Fruit fly (Drosophila melanogaster): ENCODE results near the gene Acph-1.

The Acph-1 gene

dm6 chr3R:29990681-29991080, 2.5 kb downstream of the Acph-1 start:
- no peak for TF ChIP-seq usp (GFP tag; optimal IDR thresholded peaks at IDR 0.05)
- TF ChIP-seq CG8478 (optimal IDR thresholded peaks at IDR 0.05): no peak
- no peak for TF ChIP-seq EcR (GFP tag; optimal IDR thresholded peaks at IDR 0.05)
- no peak for TF ChIP-seq Dll (optimal IDR thresholded peaks at IDR 0.05)
- no peak for TF ChIP-seq pan (optimal IDR thresholded peaks at IDR 0.05)
- TF ChIP-seq psq (optimal IDR thresholded peaks at IDR 0.05): no peak

DNA sequence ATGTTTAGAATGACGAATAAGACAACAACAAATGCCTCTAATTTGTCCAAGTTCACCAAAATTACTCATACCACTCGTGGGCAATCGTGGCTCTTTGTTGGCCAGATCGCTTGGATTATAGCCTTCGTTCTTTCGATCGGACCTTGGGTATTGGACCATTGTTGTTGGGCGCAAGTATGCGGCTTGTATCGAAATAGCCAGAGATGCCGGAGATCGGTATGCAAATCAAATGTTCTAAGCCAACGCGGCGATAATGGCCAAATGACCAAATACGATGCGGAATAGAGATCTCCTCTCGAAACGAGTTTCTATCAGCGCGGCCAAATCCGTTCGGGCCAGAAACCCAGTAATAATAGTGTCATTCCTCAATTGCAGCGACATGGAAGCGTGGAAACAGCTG, 8.0 kb downstream of the Acph-1 start:
- TF ChIP-seq usp (GFP tag; optimal IDR thresholded peaks at IDR 0.05) (no peak), pan (optimal IDR thresholded peaks at IDR 0.05) (no peak), CG8478 (optimal IDR thresholded peaks at IDR 0.05) (no peak), Dll (optimal IDR thresholded peaks at IDR 0.05) (no peak), psq (optimal IDR thresholded peaks at IDR 0.05) (no peak)

dm6 chr3R:29983886-29984285, 9.3 kb downstream of the Acph-1 start:
- TF ChIP-seq Dll (optimal IDR thresholded peaks at IDR 0.05) (no peak), usp (GFP tag; optimal IDR thresholded peaks at IDR 0.05) (no peak), pan (optimal IDR thresholded peaks at IDR 0.05) (no peak)

DNA sequence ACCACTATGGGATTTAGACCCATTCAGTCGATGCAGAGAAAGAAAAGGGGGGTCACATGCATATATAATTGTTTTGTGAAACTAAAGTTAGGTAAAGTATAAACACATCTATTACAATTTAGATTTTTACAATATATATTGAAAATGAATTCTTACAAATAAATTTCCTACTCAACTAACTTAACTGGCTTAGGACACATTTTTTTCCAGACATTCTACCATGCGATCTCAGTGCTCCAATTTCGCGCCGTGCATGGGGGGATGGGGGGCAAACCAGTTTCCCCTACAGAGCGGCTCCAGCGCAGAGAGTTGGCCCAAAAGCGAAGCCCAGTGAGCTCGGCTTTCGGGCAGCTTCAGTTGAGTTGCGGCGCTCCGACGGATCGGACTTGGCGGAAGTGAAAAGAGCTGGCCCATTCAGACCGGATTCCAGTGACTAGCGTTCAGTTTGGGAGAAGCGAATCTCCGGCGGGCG, 10.1 kb downstream of the Acph-1 start, which contains the start of gene CG7896:
Gene CG7896, plus strand, starts transcription at position 354 of the 472 bp plus-strand sequence.
- no peak for TF ChIP-seq Dll (optimal IDR thresholded peaks at IDR 0.05)
- TF ChIP-seq CG8478 (optimal IDR thresholded peaks at IDR 0.05): no peak
- TF ChIP-seq pan (optimal IDR thresholded peaks at IDR 0.05): no peak
- no peak for TF ChIP-seq usp (GFP tag; optimal IDR thresholded peaks at IDR 0.05)
- TF ChIP-seq psq (optimal IDR thresholded peaks at IDR 0.05): no peak

- no peak for TF ChIP-seq CG8478 (optimal IDR thresholded peaks at IDR 0.05)
- TF ChIP-seq pan (optimal IDR thresholded peaks at IDR 0.05): no peak
- TF ChIP-seq usp (GFP tag; optimal IDR thresholded peaks at IDR 0.05): no peak
- TF ChIP-seq Dll (optimal IDR thresholded peaks at IDR 0.05): no peak
- TF ChIP-seq psq (optimal IDR thresholded peaks at IDR 0.05): no peak
- no peak for TF ChIP-seq EcR (GFP tag; optimal IDR thresholded peaks at IDR 0.05)
Measured at dm6 chr3R:29982027-29982426, 11.2 kb downstream of the Acph-1 start.

- no peak for TF ChIP-seq pan (optimal IDR thresholded peaks at IDR 0.05)
- TF ChIP-seq Dll (optimal IDR thresholded peaks at IDR 0.05): no peak
- no peak for TF ChIP-seq psq (optimal IDR thresholded peaks at IDR 0.05)
- TF ChIP-seq EcR (GFP tag; optimal IDR thresholded peaks at IDR 0.05): no peak
- TF ChIP-seq usp (GFP tag; optimal IDR thresholded peaks at IDR 0.05): no peak
- no peak for TF ChIP-seq CG8478 (optimal IDR thresholded peaks at IDR 0.05)
Measured at dm6 chr3R:29981479-29981878, 11.7 kb downstream of the Acph-1 start.

DNA sequence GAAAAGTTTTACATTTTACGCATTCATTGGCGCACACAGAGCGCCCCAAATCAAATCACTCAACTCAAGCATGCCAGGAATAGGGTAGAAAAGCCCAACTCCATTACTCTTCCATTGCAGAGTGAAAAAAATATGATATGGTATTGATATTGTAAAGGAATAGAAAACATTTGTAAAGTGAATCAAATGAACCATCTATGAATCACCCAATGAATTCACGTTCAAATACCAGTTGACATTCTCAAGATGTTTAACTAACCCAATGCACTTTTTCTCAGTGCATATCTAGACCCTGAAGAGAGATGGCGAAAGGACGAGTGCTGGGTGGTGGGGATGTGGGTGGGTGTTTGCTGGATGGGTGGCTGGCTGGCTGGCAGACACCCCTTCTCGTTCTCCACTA, 14.6 kb downstream of the Acph-1 start:
- TF ChIP-seq usp (GFP tag; optimal IDR thresholded peaks at IDR 0.05) (no peak), pan (optimal IDR thresholded peaks at IDR 0.05) (no peak), Dll (optimal IDR thresholded peaks at IDR 0.05) (no peak), CG8478 (optimal IDR thresholded peaks at IDR 0.05) (no peak), psq (optimal IDR thresholded peaks at IDR 0.05) (no peak), EcR (GFP tag; optimal IDR thresholded peaks at IDR 0.05) (no peak)

DNA sequence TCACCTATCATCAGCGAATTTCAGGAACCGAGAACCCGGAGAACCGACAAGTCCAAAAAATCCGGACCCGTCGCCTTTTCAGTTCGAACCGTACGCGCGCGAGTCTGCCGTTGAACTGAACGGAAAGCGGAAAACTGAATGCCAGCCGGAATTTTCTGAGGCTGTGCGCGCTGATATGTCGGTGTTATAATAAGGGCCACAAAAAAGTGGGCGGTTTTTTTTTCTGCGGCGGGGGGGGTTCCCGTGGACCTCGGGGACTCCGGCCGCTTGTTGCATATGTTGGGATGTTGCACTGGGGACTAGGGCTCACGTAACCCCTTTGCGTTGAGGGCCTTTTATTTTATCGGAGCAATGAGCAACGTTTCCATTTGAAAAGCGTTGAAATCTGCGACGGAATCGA, 23.9 kb downstream of the Acph-1 start, which contains the start of gene TkR99D:
Gene TkR99D, minus strand, starts transcription at position 101 of the 400 bp plus-strand sequence.
- TF ChIP-seq psq (optimal IDR thresholded peaks at IDR 0.05): no peak
- TF ChIP-seq Dll (optimal IDR thresholded peaks at IDR 0.05): no peak
- TF ChIP-seq EcR (GFP tag; optimal IDR thresholded peaks at IDR 0.05): no peak
- no peak for TF ChIP-seq CG8478 (optimal IDR thresholded peaks at IDR 0.05)
- TF ChIP-seq usp (GFP tag; optimal IDR thresholded peaks at IDR 0.05): no peak
- no peak for TF ChIP-seq pan (optimal IDR thresholded peaks at IDR 0.05)

DNA sequence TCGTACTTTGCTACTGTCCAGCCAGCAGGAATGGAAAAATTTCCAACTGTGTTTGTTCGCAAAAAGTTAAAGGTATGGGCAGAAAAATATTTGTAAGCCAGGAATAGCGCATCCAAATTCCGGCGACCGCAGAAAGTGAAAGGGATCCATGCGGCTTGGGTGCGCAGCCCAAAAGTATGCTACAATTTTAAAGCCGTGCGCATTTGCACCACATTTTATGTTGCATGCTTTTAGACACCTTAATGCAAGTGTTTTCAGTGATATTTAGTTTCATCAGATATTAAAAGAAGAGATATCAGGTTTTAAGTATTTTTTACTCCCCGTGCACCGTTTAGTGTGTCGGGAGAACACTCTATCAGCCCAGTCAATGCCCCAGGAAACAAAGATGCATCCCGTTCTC, 30.1 kb downstream of the Acph-1 start:
- TF ChIP-seq psq (optimal IDR thresholded peaks at IDR 0.05) (no peak), pan (optimal IDR thresholded peaks at IDR 0.05) (no peak), usp (GFP tag; optimal IDR thresholded peaks at IDR 0.05) (no peak), CG8478 (optimal IDR thresholded peaks at IDR 0.05) (no peak), EcR (GFP tag; optimal IDR thresholded peaks at IDR 0.05) (no peak), Dll (optimal IDR thresholded peaks at IDR 0.05) (no peak)

- TF ChIP-seq Dll (optimal IDR thresholded peaks at IDR 0.05) (no peak), pan (optimal IDR thresholded peaks at IDR 0.05) (no peak), CG8478 (optimal IDR thresholded peaks at IDR 0.05) (no peak), usp (GFP tag; optimal IDR thresholded peaks at IDR 0.05) (no peak), EcR (GFP tag; optimal IDR thresholded peaks at IDR 0.05) (no peak), psq (optimal IDR thresholded peaks at IDR 0.05) (no peak)
Measured at dm6 chr3R:29959329-29959728, 33.9 kb downstream of the Acph-1 start.
